Worm (Caenorhabditis elegans) whole organism, early embryonic: Measurements from ENCODE around the gene fezf-1.

ENCODE experiments used
- F13C5.2 ChIP-seq: sonication (generic microtip); optimal IDR thresholded peaks from 2 replicates; lab custom pipeline; 2017; ENCODE audit warnings: mild to moderate bottlenecking, missing genetic modification characterization, inconsistent platforms, missing compliant biosample characterization
- aly-1 ChIP-seq: sonication (generic microtip); optimal IDR thresholded peaks from 2 replicates; lab custom pipeline; 2016; ENCODE audit warnings: missing genetic modification characterization, missing compliant biosample characterization
- ama-1 ChIP-seq: fragments of 150-350 bp; optimal IDR thresholded peaks from 2 replicates; lab custom pipeline; 2014
- flt-1 ChIP-seq: fragments of 200-800 bp; sonication (Bioruptor generic); IDR thresholded peaks from 2 replicates; pipeline ENCODE4 v1.3.6; 2022; ENCODE audit warnings: missing genetic modification characterization, missing compliant biosample characterization
- hmg-4 ChIP-seq: fragments of 200-800 bp; sonication (Bioruptor generic); optimal IDR thresholded peaks from 2 replicates; lab custom pipeline; 2018; ENCODE audit warnings: mild to moderate bottlenecking, missing genetic modification characterization, missing compliant biosample characterization
- hnd-1 ChIP-seq: sonication (generic microtip); optimal IDR thresholded peaks from 2 replicates; lab custom pipeline; 2016; ENCODE audit warnings: missing genetic modification characterization, missing compliant biosample characterization
- pes-1 ChIP-seq: fragments of 200-800 bp; sonication (Bioruptor generic); IDR thresholded peaks from 2 replicates; pipeline ENCODE4 v1.3.6; 2022; ENCODE audit warnings: missing genetic modification reagents, missing genetic modification characterization, missing compliant biosample characterization
- sea-1 ChIP-seq: fragments of 200-800 bp; sonication (Bioruptor generic); conservative IDR thresholded peaks from 2 replicates; pipeline ENCODE4 v1.3.6; 2022; ENCODE audit warnings: missing genetic modification characterization, missing compliant biosample characterization
- tbx-11 ChIP-seq: fragments of 200-800 bp; sonication (Bioruptor generic); IDR thresholded peaks from 2 replicates; pipeline ENCODE4 v1.3.6; 2022; ENCODE audit warnings: missing genetic modification characterization, missing compliant biosample characterization
- tra-4 ChIP-seq: sonication (generic microtip); optimal IDR thresholded peaks from 2 replicates; lab custom pipeline; 2017; ENCODE audit warnings: missing genetic modification characterization, missing compliant biosample characterization

DNA sequence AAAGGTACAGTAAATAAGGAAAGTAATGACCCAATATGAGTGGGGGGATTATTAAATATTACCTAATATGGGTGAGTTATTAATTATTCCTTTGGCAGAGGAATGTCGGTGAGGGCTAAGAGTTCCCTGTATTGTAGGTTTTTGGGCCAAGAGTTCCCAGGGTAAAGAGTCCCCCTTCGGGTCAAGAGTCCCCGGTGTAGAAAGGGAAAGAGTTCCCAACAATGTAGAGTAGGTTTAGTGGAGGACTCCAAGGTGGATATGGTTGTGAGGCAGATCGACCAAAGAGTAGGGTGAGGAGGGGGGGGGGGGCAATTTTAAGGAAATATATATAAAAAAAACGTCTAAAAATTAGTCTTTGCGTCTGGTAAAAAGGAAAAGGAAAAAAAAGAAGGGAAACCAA, 9.0 kb upstream of the fezf-1 start:
- TF ChIP-seq hmg-4 (GFP tag; lab: Kevin White, UChicago) = no peak
- no peak for TF ChIP-seq pes-1 (GFP tag; lab: Robert Waterston, UW)
- TF ChIP-seq ama-1 (lab: Kevin White, UChicago) = no peak
- TF ChIP-seq F13C5.2 (tag; lab: Kevin White, UChicago) = no peak
- no peak for TF ChIP-seq flt-1 (GFP tag; lab: Robert Waterston, UW)
- no peak for TF ChIP-seq hnd-1 (tag; lab: Kevin White, UChicago)
- TF ChIP-seq tbx-11 (GFP tag; lab: Robert Waterston, UW) = no peak
- no peak for TF ChIP-seq tra-4
- TF ChIP-seq sea-1 (GFP tag; lab: Robert Waterston, UW) = no peak
- no peak for TF ChIP-seq aly-1 (tag; lab: Kevin White, UChicago)
